Worm (Caenorhabditis elegans) whole organism, midembryonic: ENCODE results near the gene F46C5.1.

ENCODE experiments used
- T22C8.4 ChIP-seq: fragments of 200-800 bp; sonication (Bioruptor generic); IDR thresholded peaks from 2 replicates; pipeline ENCODE4 v1.3.6; 2022; ENCODE audit warnings: missing genetic modification characterization, missing compliant biosample characterization
- cog-1 ChIP-seq: sonication (generic microtip); optimal IDR thresholded peaks from 2 replicates; lab custom pipeline; 2016; ENCODE audit warnings: missing genetic modification characterization, missing compliant biosample characterization
- klf-2 ChIP-seq: fragments of 200-800 bp; sonication (Bioruptor generic); conservative IDR thresholded peaks from 2 replicates; pipeline ENCODE4 v1.3.6; 2022; ENCODE audit warnings: missing genetic modification reagents, missing genetic modification characterization, missing compliant biosample characterization
- med-1 ChIP-seq: sonication (generic microtip); optimal IDR thresholded peaks from 2 replicates; lab custom pipeline; 2017; ENCODE audit warnings: missing genetic modification characterization, mild to moderate bottlenecking, missing compliant biosample characterization, antibody characterized with exemption, missing genetic modification reagents; ENCODE audit not compliant: insufficient read depth
- ztf-23 ChIP-seq: fragments of 200-800 bp; sonication (Bioruptor generic); IDR thresholded peaks from 2 replicates; pipeline ENCODE4 v1.3.6; 2022; ENCODE audit warnings: missing genetic modification reagents, missing genetic modification characterization, missing compliant biosample characterization

- TF ChIP-seq ztf-23 = no peak
- no peak for TF ChIP-seq klf-2 (GFP tag; lab: Robert Waterston, UW)
- no peak for TF ChIP-seq T22C8.4 (GFP tag; lab: Robert Waterston, UW)
- TF ChIP-seq cog-1 = no peak
- no peak for TF ChIP-seq med-1 (GFP tag; lab: Kevin White, UChicago)
These were observed 35.1 kb downstream of the F46C5.1 start for ce11 chrII:8785875-8786274.
